Worm (Caenorhabditis elegans) whole organism, L2 larva: ENCODE data around the gene F10E9.2.

Experiments used
- C34F6.9 ChIP-seq: fragments of 150-350 bp; optimal IDR thresholded peaks from 2 replicates; lab custom pipeline; 2014; ENCODE audit warnings: missing biosample characterization, missing genetic modification characterization
- F13H6.1 ChIP-seq: sonication (generic microtip); optimal IDR thresholded peaks from 2 replicates; lab custom pipeline; 2016; ENCODE audit warnings: missing genetic modification characterization, missing compliant biosample characterization
- R02D3.7 ChIP-seq: fragments of 150-350 bp; optimal IDR thresholded peaks from 2 replicates; lab custom pipeline; 2014; ENCODE audit warnings: missing biosample characterization, missing genetic modification characterization
- Y55F3AM.14 ChIP-seq: fragments of 200-800 bp; sonication (Bioruptor generic); optimal IDR thresholded peaks from 2 replicates; lab custom pipeline; 2018; ENCODE audit warnings: mild to moderate bottlenecking, missing genetic modification characterization, missing compliant biosample characterization
- ZK546.5 ChIP-seq: sonication (generic microtip); optimal IDR thresholded peaks from 2 replicates; lab custom pipeline; 2017; ENCODE audit warnings: missing biosample characterization, missing genetic modification characterization
- alr-1 ChIP-seq: fragments of 150-350 bp; optimal IDR thresholded peaks from 2 replicates; lab custom pipeline; 2014; ENCODE audit warnings: missing biosample characterization, missing genetic modification characterization
- aly-2 ChIP-seq: fragments of 150-350 bp; optimal IDR thresholded peaks from 2 replicates; lab custom pipeline; 2014; ENCODE audit warnings: missing biosample characterization, missing genetic modification characterization
- ama-1 ChIP-seq: fragments of 150-350 bp; optimal IDR thresholded peaks from 2 replicates; lab custom pipeline; 2018; ENCODE audit warnings: inconsistent platforms
- blmp-1 ChIP-seq: sonication (generic microtip); optimal IDR thresholded peaks from 2 replicates; lab custom pipeline; 2017; ENCODE audit warnings: missing genetic modification characterization, mild to moderate bottlenecking, missing compliant biosample characterization, antibody characterized with exemption, moderate library complexity; ENCODE audit not compliant: insufficient read depth
- ceh-16 ChIP-seq: fragments of 150-350 bp; optimal IDR thresholded peaks from 2 replicates; lab custom pipeline; 2014; ENCODE audit warnings: missing biosample characterization, missing genetic modification characterization
- ceh-82 ChIP-seq: fragments of 150-350 bp; optimal IDR thresholded peaks from 2 replicates; lab custom pipeline; 2014; ENCODE audit warnings: missing biosample characterization, missing genetic modification characterization
- crh-2 ChIP-seq: sonication (generic microtip); optimal IDR thresholded peaks from 2 replicates; lab custom pipeline; 2017; ENCODE audit warnings: missing biosample characterization, missing genetic modification characterization
- dmd-4 ChIP-seq: sonication (generic microtip); optimal IDR thresholded peaks from 2 replicates; lab custom pipeline; 2017; ENCODE audit warnings: missing biosample characterization, missing genetic modification characterization
- egl-27 ChIP-seq: sonication (generic microtip); optimal IDR thresholded peaks from 3 replicates; lab custom pipeline; 2017; ENCODE audit warnings: missing biosample characterization, missing genetic modification reagents, missing genetic modification characterization
- elt-1 ChIP-seq: fragments of 150-350 bp; optimal IDR thresholded peaks from 2 replicates; lab custom pipeline; 2014; ENCODE audit warnings: missing biosample characterization, missing genetic modification characterization
- elt-3 ChIP-seq: sonication (generic microtip); optimal IDR thresholded peaks from 2 replicates; lab custom pipeline; 2017; ENCODE audit warnings: missing biosample characterization, missing genetic modification characterization
- gmeb-1 ChIP-seq: fragments of 150-350 bp; optimal IDR thresholded peaks from 2 replicates; lab custom pipeline; 2014; ENCODE audit warnings: missing biosample characterization, missing genetic modification characterization
- lin-11 ChIP-seq: fragments of 150-350 bp; sonication (generic microtip); optimal IDR thresholded peaks from 2 replicates; lab custom pipeline; 2014; ENCODE audit warnings: missing biosample characterization, missing genetic modification characterization, inconsistent platforms, mixed read lengths
- lin-39 ChIP-seq: fragments of 150-350 bp; optimal IDR thresholded peaks from 2 replicates; lab custom pipeline; 2014; ENCODE audit warnings: missing biosample characterization, missing genetic modification reagents, missing genetic modification characterization
- lsy-2 ChIP-seq, 2 experiments: fragments of 150-350 bp in 1 of 2; sonication (generic microtip) in 1 of 2; optimal IDR thresholded peaks; 2 replicates each; lab custom pipeline; 2014 to 2017; ENCODE audit warnings: missing biosample characterization in 2 of 2, missing genetic modification characterization in 2 of 2
- mab-5 ChIP-seq: fragments of 150-350 bp; optimal IDR thresholded peaks from 2 replicates; lab custom pipeline; 2014; ENCODE audit warnings: missing biosample characterization, missing genetic modification characterization
- mdl-1 ChIP-seq, 2 experiments: fragments of 150-350 bp in 1 of 2; sonication (generic microtip) in 1 of 2; optimal IDR thresholded peaks; 2 replicates each; lab custom pipeline; 2017; ENCODE audit warnings: missing biosample characterization in 2 of 2, missing genetic modification characterization in 2 of 2
- nhr-11 ChIP-seq: fragments of 150-350 bp; optimal IDR thresholded peaks from 2 replicates; lab custom pipeline; 2014; ENCODE audit warnings: missing biosample characterization, missing genetic modification characterization
- nhr-12 ChIP-seq: fragments of 150-350 bp; optimal IDR thresholded peaks from 2 replicates; lab custom pipeline; 2014; ENCODE audit warnings: missing biosample characterization, missing genetic modification characterization
- nhr-129 ChIP-seq: fragments of 150-350 bp; optimal IDR thresholded peaks from 2 replicates; lab custom pipeline; 2014; ENCODE audit warnings: missing biosample characterization, missing genetic modification characterization
- nhr-21 ChIP-seq: fragments of 150-350 bp; optimal IDR thresholded peaks from 2 replicates; lab custom pipeline; 2014; ENCODE audit warnings: missing biosample characterization, missing genetic modification characterization
- nhr-25 ChIP-seq: fragments of 150-350 bp; sonication (generic microtip); optimal IDR thresholded peaks from 3 replicates; lab custom pipeline; 2014; ENCODE audit warnings: missing biosample characterization, missing genetic modification characterization
- nhr-6 ChIP-seq: fragments of 150-350 bp; optimal IDR thresholded peaks from 2 replicates; lab custom pipeline; 2014; ENCODE audit warnings: missing biosample characterization, missing genetic modification characterization
- nhr-77 ChIP-seq: fragments of 150-350 bp; optimal IDR thresholded peaks from 2 replicates; lab custom pipeline; 2014; ENCODE audit warnings: missing biosample characterization, missing genetic modification characterization
- skn-1 ChIP-seq: sonication (generic microtip); optimal IDR thresholded peaks from 2 replicates; lab custom pipeline; 2017; ENCODE audit warnings: missing biosample characterization, missing genetic modification characterization
- sma-3 ChIP-seq: sonication (generic microtip); optimal IDR thresholded peaks from 2 replicates; lab custom pipeline; 2016; ENCODE audit warnings: missing genetic modification reagents, missing genetic modification characterization, missing compliant biosample characterization
- snpc-4 ChIP-seq: fragments of 150-350 bp; optimal IDR thresholded peaks from 2 replicates; lab custom pipeline; 2014; ENCODE audit warnings: missing biosample characterization, missing genetic modification characterization
- unc-39 ChIP-seq: fragments of 150-350 bp; optimal IDR thresholded peaks from 2 replicates; lab custom pipeline; 2014; ENCODE audit warnings: missing biosample characterization, missing genetic modification characterization
- unc-55 ChIP-seq: fragments of 150-350 bp; sonication (generic microtip); optimal IDR thresholded peaks from 3 replicates; lab custom pipeline; 2014; ENCODE audit warnings: missing biosample characterization, missing genetic modification reagents, missing genetic modification characterization
- unc-62 ChIP-seq: fragments of 150-350 bp; optimal IDR thresholded peaks from 2 replicates; lab custom pipeline; 2014; ENCODE audit warnings: missing biosample characterization, missing genetic modification reagents, missing genetic modification characterization
- zag-1 ChIP-seq: fragments of 150-350 bp; optimal IDR thresholded peaks from 2 replicates; lab custom pipeline; 2014; ENCODE audit warnings: missing biosample characterization, missing genetic modification characterization
- ztf-1 ChIP-seq: fragments of 200-800 bp; sonication (Bioruptor generic); conservative IDR thresholded peaks from 2 replicates; pipeline ENCODE4 v1.3.6; 2022; ENCODE audit warnings: missing genetic modification characterization, missing compliant biosample characterization
- ztf-11 ChIP-seq: sonication (generic microtip); optimal IDR thresholded peaks from 2 replicates; lab custom pipeline; 2017; ENCODE audit warnings: missing biosample characterization, missing genetic modification characterization
- ztf-4 ChIP-seq: fragments of 150-350 bp; optimal IDR thresholded peaks from 2 replicates; lab custom pipeline; 2014; ENCODE audit warnings: missing biosample characterization, missing genetic modification characterization

F10E9.2 gene

DNA sequence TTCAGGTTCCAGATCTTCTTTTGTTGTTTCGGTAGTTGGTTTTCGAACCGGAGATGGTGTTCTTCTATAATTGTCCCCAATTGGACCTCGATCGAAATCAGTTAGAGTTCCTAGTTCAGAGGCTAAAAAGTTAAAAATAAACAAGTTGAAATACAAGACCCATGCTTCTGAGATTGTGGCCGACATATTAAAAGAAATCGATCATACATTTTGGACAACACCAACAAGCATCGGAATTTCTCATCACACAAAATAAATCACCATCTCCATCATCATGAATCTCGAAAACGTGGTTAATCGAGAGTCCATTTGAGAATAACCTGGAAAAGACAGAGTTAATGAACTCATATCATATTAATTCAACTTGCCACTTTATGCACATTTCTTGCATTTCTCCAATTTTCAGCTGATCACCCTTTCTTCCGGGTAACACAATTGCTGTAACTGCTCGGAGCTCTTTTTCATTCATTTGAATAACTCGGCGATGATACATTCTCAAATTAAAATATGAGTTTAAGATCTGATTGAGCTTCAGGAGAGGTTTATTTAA, 40.7 kb upstream of the F10E9.2 start, which contains the start of the genes mps-4 and F09G8.10:
Gene mps-4 (minus strand): TSS at position 101 of the 550 bp plus-strand sequence.
Gene F09G8.10 (minus strand): TSS at position 500 of the 550 bp plus-strand sequence.
- TF ChIP-seq snpc-4 (tag; lab: Kevin White, UChicago) (no peak), gmeb-1 (tag; lab: Kevin White, UChicago) (no peak), unc-62 (GFP tag; lab: Kevin White, UChicago) (no peak), mdl-1 (tag; optimal IDR thresholded peaks at IDR 0.05; lab: Kevin White, UChicago) (no peak), nhr-11 (tag; lab: Kevin White, UChicago) (no peak), nhr-12 (tag; lab: Kevin White, UChicago) (no peak), mab-5 (tag; lab: Kevin White, UChicago) (no peak), unc-55 (GFP tag; lab: Kevin White, UChicago) (no peak), lin-39 (tag; lab: Kevin White, UChicago) (no peak), dmd-4 (no peak), lin-11 (tag; lab: Kevin White, UChicago) (no peak), aly-2 (tag; lab: Kevin White, UChicago) (no peak), sma-3 (GFP tag; lab: Kevin White, UChicago) (no peak), ztf-1 (GFP tag; lab: Robert Waterston, UW) (no peak)

DNA sequence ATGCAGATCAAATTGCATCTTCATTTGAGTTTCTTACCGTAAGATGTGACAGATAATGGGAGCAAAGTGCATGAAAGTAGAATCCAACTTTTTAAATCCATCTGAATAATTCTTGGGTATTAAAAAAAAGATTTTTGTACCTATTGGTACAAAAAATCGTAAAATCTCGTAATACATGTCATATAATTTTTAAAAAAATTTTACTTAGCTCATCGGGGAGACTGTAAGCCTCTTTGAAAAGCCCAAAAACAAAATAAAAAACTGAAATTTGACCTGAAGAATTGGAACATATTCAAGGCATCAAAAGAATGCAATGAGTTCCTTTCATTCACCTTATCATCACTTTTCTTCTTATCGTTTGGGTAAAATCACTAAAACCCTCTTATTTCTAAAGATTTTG, 36.6 kb upstream of the F10E9.2 start, which contains the start of gene clec-160:
Gene clec-160 (minus strand): TSS at position 101 of the 400 bp plus-strand sequence.
- TF ChIP-seq lin-39 (tag; lab: Kevin White, UChicago) (no peak), zag-1 (tag; lab: Kevin White, UChicago) (no peak), snpc-4 (tag; lab: Kevin White, UChicago) (no peak), nhr-129 (no peak)

DNA sequence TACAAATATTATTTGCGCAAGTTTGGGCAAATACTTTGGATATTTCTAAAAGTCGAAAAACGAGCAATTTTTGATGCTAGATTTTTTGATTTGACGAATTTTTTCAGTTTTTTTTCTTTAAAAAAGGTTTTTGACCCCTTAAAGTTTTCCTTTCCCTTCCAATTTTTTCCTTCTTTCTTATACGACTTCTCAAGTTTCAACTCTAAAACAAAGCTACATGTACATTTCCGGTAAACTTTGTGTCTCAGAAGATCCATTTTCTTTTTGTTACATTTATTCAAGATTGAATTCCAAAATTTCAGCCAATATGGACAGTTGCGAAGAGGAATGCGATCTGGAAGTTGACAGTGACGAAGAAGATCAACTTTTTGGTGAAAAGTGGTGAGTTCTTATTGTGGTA, 33.7 kb upstream of the F10E9.2 start, which contains the start of gene mig-10:
Gene mig-10 (plus strand): TSS at position 301 of the 400 bp plus-strand sequence.
- no peak for TF ChIP-seq unc-62 (GFP tag; lab: Kevin White, UChicago)
- no peak for TF ChIP-seq egl-27 (tag; lab: Kevin White, UChicago)
- no peak for TF ChIP-seq lsy-2 (tag; optimal IDR thresholded peaks at IDR 0.05; lab: Kevin White, UChicago)
- TF ChIP-seq elt-1 = no peak
- no peak for TF ChIP-seq nhr-6 (tag; lab: Kevin White, UChicago)
- TF ChIP-seq F13H6.1 = no peak
- no peak for TF ChIP-seq Y55F3AM.14 (GFP tag; lab: Kevin White, UChicago)
- no peak for TF ChIP-seq nhr-11 (tag; lab: Kevin White, UChicago)
- TF ChIP-seq lin-11 (tag; lab: Kevin White, UChicago) = no peak
- TF ChIP-seq ztf-11 = no peak
- TF ChIP-seq zag-1 (tag; lab: Kevin White, UChicago) = no peak
- TF ChIP-seq sma-3 (GFP tag; lab: Kevin White, UChicago) = no peak
- TF ChIP-seq nhr-25 = no peak
- TF ChIP-seq ceh-16 (tag; lab: Kevin White, UChicago) = no peak
- TF ChIP-seq crh-2 (tag; lab: Kevin White, UChicago) = no peak
- no peak for TF ChIP-seq nhr-21 (tag; lab: Kevin White, UChicago)
- no peak for TF ChIP-seq nhr-77 (tag; lab: Kevin White, UChicago)
- TF ChIP-seq alr-1 = no peak
- TF ChIP-seq snpc-4 (tag; lab: Kevin White, UChicago) = no peak
- TF ChIP-seq skn-1 (tag; lab: Kevin White, UChicago) = no peak

- TF ChIP-seq sma-3 (GFP tag; lab: Kevin White, UChicago) = no peak
- TF ChIP-seq blmp-1 = no peak
- TF ChIP-seq unc-55 (GFP tag; lab: Kevin White, UChicago) = no peak
- TF ChIP-seq ama-1 (lab: Kevin White, UChicago) = no peak
- TF ChIP-seq nhr-6 (tag; lab: Kevin White, UChicago) = no peak
- TF ChIP-seq R02D3.7 (tag; lab: Kevin White, UChicago) = no peak
- TF ChIP-seq ceh-82 (tag; lab: Kevin White, UChicago) = no peak
- no peak for TF ChIP-seq elt-3
- TF ChIP-seq unc-39 (tag; lab: Kevin White, UChicago) = no peak
- TF ChIP-seq aly-2 (tag; lab: Kevin White, UChicago) = no peak
- no peak for TF ChIP-seq mdl-1 (tag; optimal IDR thresholded peaks at IDR 0.05; lab: Kevin White, UChicago)
- TF ChIP-seq zag-1 (tag; lab: Kevin White, UChicago) = no peak
- no peak for TF ChIP-seq Y55F3AM.14 (GFP tag; lab: Kevin White, UChicago)
- no peak for TF ChIP-seq nhr-11 (tag; lab: Kevin White, UChicago)
- TF ChIP-seq ZK546.5 (tag; lab: Kevin White, UChicago) = no peak
- no peak for TF ChIP-seq lin-39 (tag; lab: Kevin White, UChicago)
- no peak for TF ChIP-seq C34F6.9 (tag; lab: Kevin White, UChicago)
- no peak for TF ChIP-seq ztf-4 (tag; lab: Kevin White, UChicago)
Observed at ce11 chrIII:8279567-8279966, 32.9 kb upstream of the F10E9.2 start.
